Worm (Caenorhabditis elegans) whole organism, midembryonic: Measurements from ENCODE around the gene F49E2.5.

Source experiments
- T22C8.4 ChIP-seq: fragments of 200-800 bp; sonication (Bioruptor generic); IDR thresholded peaks from 2 replicates; pipeline ENCODE4 v1.3.6; 2022; ENCODE audit warnings: missing genetic modification characterization, missing compliant biosample characterization
- cog-1 ChIP-seq: sonication (generic microtip); optimal IDR thresholded peaks from 2 replicates; lab custom pipeline; 2016; ENCODE audit warnings: missing genetic modification characterization, missing compliant biosample characterization
- flt-1 ChIP-seq: fragments of 200-800 bp; sonication (Bioruptor generic); IDR thresholded peaks from 2 replicates; pipeline ENCODE4 v1.3.6; 2022; ENCODE audit warnings: missing genetic modification characterization, missing compliant biosample characterization
- klf-2 ChIP-seq: fragments of 200-800 bp; sonication (Bioruptor generic); conservative IDR thresholded peaks from 2 replicates; pipeline ENCODE4 v1.3.6; 2022; ENCODE audit warnings: missing genetic modification reagents, missing genetic modification characterization, missing compliant biosample characterization
- med-1 ChIP-seq: sonication (generic microtip); optimal IDR thresholded peaks from 2 replicates; lab custom pipeline; 2017; ENCODE audit warnings: missing genetic modification characterization, mild to moderate bottlenecking, missing compliant biosample characterization, antibody characterized with exemption, missing genetic modification reagents; ENCODE audit not compliant: insufficient read depth
- ref-1 ChIP-seq: fragments of 200-800 bp; sonication (Bioruptor generic); conservative IDR thresholded peaks from 2 replicates; pipeline ENCODE4 v1.3.6; 2022; ENCODE audit warnings: missing genetic modification reagents, missing genetic modification characterization, missing compliant biosample characterization
- tab-1 ChIP-seq: fragments of 200-800 bp; sonication (Bioruptor generic); IDR thresholded peaks from 2 replicates; pipeline ENCODE4 v1.3.6; 2022; ENCODE audit warnings: missing genetic modification characterization, missing compliant biosample characterization
- ztf-23 ChIP-seq: fragments of 200-800 bp; sonication (Bioruptor generic); IDR thresholded peaks from 2 replicates; pipeline ENCODE4 v1.3.6; 2022; ENCODE audit warnings: missing genetic modification reagents, missing genetic modification characterization, missing compliant biosample characterization
- ztf-29 ChIP-seq: fragments of 200-800 bp; sonication (Bioruptor generic); IDR thresholded peaks from 2 replicates; pipeline ENCODE4 v1.3.6; 2022; ENCODE audit warnings: missing genetic modification reagents, missing genetic modification characterization, missing compliant biosample characterization

F49E2.5 gene

ce11 chrX:9584333-9584732, 40.9 kb downstream of the F49E2.5 start, which contains the start of gene gpx-5:
Gene gpx-5 (plus strand): TSS chrX:9584668.
- no peak for TF ChIP-seq ref-1
- TF ChIP-seq ztf-29 (GFP tag; lab: Robert Waterston, UW), result no peak
- TF ChIP-seq T22C8.4 (GFP tag; lab: Robert Waterston, UW), result no peak
- TF ChIP-seq cog-1 (tag; lab: Kevin White, UChicago), result no peak
- TF ChIP-seq klf-2 (GFP tag; lab: Robert Waterston, UW), result no peak
- no peak for TF ChIP-seq ztf-23 (GFP tag; lab: Robert Waterston, UW)
- no peak for TF ChIP-seq tab-1 (GFP tag; lab: Robert Waterston, UW)
- no peak for TF ChIP-seq med-1 (GFP tag; lab: Kevin White, UChicago)
- no peak for TF ChIP-seq flt-1

ce11 chrX:9585584-9586166, 42.2 kb downstream of the F49E2.5 start:
- no peak for TF ChIP-seq T22C8.4 (GFP tag; lab: Robert Waterston, UW)
- no peak for TF ChIP-seq tab-1 (GFP tag; lab: Robert Waterston, UW)
- TF ChIP-seq ztf-29 (GFP tag; lab: Robert Waterston, UW), result no peak
- TF ChIP-seq med-1 (GFP tag; lab: Kevin White, UChicago), result no peak
- TF ChIP-seq ztf-23 (GFP tag; lab: Robert Waterston, UW), result no peak
- no peak for TF ChIP-seq ref-1
- TF ChIP-seq flt-1, result no peak
- TF ChIP-seq klf-2 (GFP tag; lab: Robert Waterston, UW), result no peak
- TF ChIP-seq cog-1 (tag; lab: Kevin White, UChicago), result no peak

- no peak for TF ChIP-seq T22C8.4 (GFP tag; lab: Robert Waterston, UW)
- no peak for TF ChIP-seq ztf-23 (GFP tag; lab: Robert Waterston, UW)
- TF ChIP-seq flt-1, result no peak
- TF ChIP-seq med-1 (GFP tag; lab: Kevin White, UChicago), result no peak
- TF ChIP-seq ztf-29 (GFP tag; lab: Robert Waterston, UW), result no peak
- no peak for TF ChIP-seq tab-1 (GFP tag; lab: Robert Waterston, UW)
- TF ChIP-seq klf-2 (GFP tag; lab: Robert Waterston, UW), result no peak
Measured at ce11 chrX:9587642-9588041, 44.2 kb downstream of the F49E2.5 start, which contains the start of gene gpx-3. Gene gpx-3 (plus strand): TSS chrX:9587942.

ce11 chrX:9589123-9589522, 45.7 kb downstream of the F49E2.5 start, which contains the start of gene del-8:
Gene del-8 (plus strand): TSS chrX:9589423.
- no peak for TF ChIP-seq ref-1
- TF ChIP-seq med-1 (GFP tag; lab: Kevin White, UChicago), result no peak
- no peak for TF ChIP-seq cog-1 (tag; lab: Kevin White, UChicago)
- no peak for TF ChIP-seq T22C8.4 (GFP tag; lab: Robert Waterston, UW)
- TF ChIP-seq klf-2 (GFP tag; lab: Robert Waterston, UW), result no peak
- no peak for TF ChIP-seq ztf-23 (GFP tag; lab: Robert Waterston, UW)

ce11 chrX:9597299-9597698, 53.8 kb downstream of the F49E2.5 start:
- TF ChIP-seq med-1 (GFP tag; lab: Kevin White, UChicago) (no peak), flt-1 (no peak), ref-1 (no peak), ztf-29 (GFP tag; lab: Robert Waterston, UW) (no peak), ztf-23 (GFP tag; lab: Robert Waterston, UW) (no peak), klf-2 (GFP tag; lab: Robert Waterston, UW) (no peak), tab-1 (GFP tag; lab: Robert Waterston, UW) (no peak), T22C8.4 (GFP tag; lab: Robert Waterston, UW) (no peak), cog-1 (tag; lab: Kevin White, UChicago) (no peak)

ce11 chrX:9602625-9603024, 59.2 kb downstream of the F49E2.5 start:
- TF ChIP-seq ref-1, result no peak
- no peak for TF ChIP-seq klf-2 (GFP tag; lab: Robert Waterston, UW)
- no peak for TF ChIP-seq med-1 (GFP tag; lab: Kevin White, UChicago)
- no peak for TF ChIP-seq ztf-23 (GFP tag; lab: Robert Waterston, UW)
- TF ChIP-seq flt-1, result no peak
- no peak for TF ChIP-seq tab-1 (GFP tag; lab: Robert Waterston, UW)
- TF ChIP-seq T22C8.4 (GFP tag; lab: Robert Waterston, UW), result no peak
- TF ChIP-seq cog-1 (tag; lab: Kevin White, UChicago), result no peak
- no peak for TF ChIP-seq ztf-29 (GFP tag; lab: Robert Waterston, UW)

ce11 chrX:9603180-9603579, 59.7 kb downstream of the F49E2.5 start:
- TF ChIP-seq klf-2 (GFP tag; lab: Robert Waterston, UW), result no peak
- TF ChIP-seq ztf-29 (GFP tag; lab: Robert Waterston, UW), result no peak
- TF ChIP-seq flt-1, result no peak
- no peak for TF ChIP-seq cog-1 (tag; lab: Kevin White, UChicago)
- no peak for TF ChIP-seq T22C8.4 (GFP tag; lab: Robert Waterston, UW)
- no peak for TF ChIP-seq med-1 (GFP tag; lab: Kevin White, UChicago)
- TF ChIP-seq tab-1 (GFP tag; lab: Robert Waterston, UW), result no peak
- no peak for TF ChIP-seq ztf-23 (GFP tag; lab: Robert Waterston, UW)
- TF ChIP-seq ref-1, result no peak

ce11 chrX:9608127-9608526, 64.7 kb downstream of the F49E2.5 start:
- TF ChIP-seq flt-1 (no peak), med-1 (GFP tag; lab: Kevin White, UChicago) (no peak), ztf-29 (GFP tag; lab: Robert Waterston, UW) (no peak), ztf-23 (GFP tag; lab: Robert Waterston, UW) (no peak), cog-1 (tag; lab: Kevin White, UChicago) (no peak), T22C8.4 (GFP tag; lab: Robert Waterston, UW) (no peak)

- TF ChIP-seq ztf-29 (GFP tag; lab: Robert Waterston, UW) (no peak), tab-1 (GFP tag; lab: Robert Waterston, UW) (no peak), flt-1 (no peak), klf-2 (GFP tag; lab: Robert Waterston, UW) (no peak), med-1 (GFP tag; lab: Kevin White, UChicago) (no peak), cog-1 (tag; lab: Kevin White, UChicago) (no peak), ztf-23 (GFP tag; lab: Robert Waterston, UW) (no peak), T22C8.4 (GFP tag; lab: Robert Waterston, UW) (no peak), ref-1 (no peak)
Measured at ce11 chrX:9610040-9610613, 66.7 kb downstream of the F49E2.5 start, which contains the start of gene C11E4.6. Gene C11E4.6 (plus strand): TSS chrX:9610563.
